Fruit fly (Drosophila melanogaster) whole organism, embryonic: ENCODE data around the gene CG13409.

Source experiments
- ATbp ChIP-seq: fragments of 200-800 bp; sonication (Bioruptor generic); optimal IDR thresholded peaks from 2 replicates; lab custom pipeline; 2017; ENCODE audit warnings: missing biosample characterization, mild to moderate bottlenecking, missing genetic modification characterization, missing genetic modification reagents
- Antp ChIP-seq: fragments of 200-800 bp; sonication (Bioruptor generic); optimal IDR thresholded peaks from 3 replicates; lab custom pipeline; 2016; ENCODE audit warnings: missing biosample characterization, missing genetic modification characterization
- Atf6 ChIP-seq: fragments of 200-800 bp; sonication (Bioruptor generic); IDR thresholded peaks from 2 replicates; pipeline ENCODE4 v1.3.6; 2022; ENCODE audit warnings: missing biosample characterization, missing genetic modification characterization
- CG10209 ChIP-seq: fragments of 200-800 bp; sonication (Bioruptor generic); optimal IDR thresholded peaks from 3 replicates; lab custom pipeline; 2017; ENCODE audit warnings: missing biosample characterization, mild to moderate bottlenecking, missing genetic modification characterization, missing genetic modification reagents
- CG10462 ChIP-seq: fragments of 200-800 bp; sonication (Bioruptor generic); optimal IDR thresholded peaks from 2 replicates; lab custom pipeline; 2016; ENCODE audit warnings: missing biosample characterization, missing genetic modification characterization
- CG10543 ChIP-seq: fragments of 200-800 bp; sonication (Bioruptor generic); optimal IDR thresholded peaks from 3 replicates; lab custom pipeline; 2017; ENCODE audit warnings: missing biosample characterization, mild to moderate bottlenecking, missing genetic modification characterization, moderate library complexity
- CG10565 ChIP-seq: fragments of 200-800 bp; sonication (Bioruptor generic); optimal IDR thresholded peaks from 3 replicates; lab custom pipeline; 2016; ENCODE audit warnings: missing biosample characterization, mild to moderate bottlenecking, missing genetic modification characterization
- CG10959 ChIP-seq: fragments of 200-800 bp; sonication (Bioruptor generic); IDR thresholded peaks from 2 replicates; pipeline ENCODE4 v1.3.6; 2022; ENCODE audit warnings: missing biosample characterization, missing genetic modification characterization
- CG11093 ChIP-seq: fragments of 200-800 bp; sonication (Bioruptor generic); IDR thresholded peaks from 3 replicates; pipeline ENCODE4 v1.3.6; 2022; ENCODE audit warnings: missing biosample characterization, missing genetic modification characterization
- CG11696 ChIP-seq: fragments of 200-800 bp; sonication (Bioruptor generic); IDR thresholded peaks from 2 replicates; pipeline ENCODE4 v1.3.6; 2022; ENCODE audit warnings: missing biosample characterization, missing genetic modification characterization
- CG12391 ChIP-seq: fragments of 200-800 bp; sonication (Bioruptor generic); optimal IDR thresholded peaks from 3 replicates; lab custom pipeline; 2018; ENCODE audit warnings: missing biosample characterization, mild to moderate bottlenecking, missing genetic modification characterization, moderate library complexity
- CG15696 ChIP-seq: fragments of 200-800 bp; sonication (Bioruptor generic); optimal IDR thresholded peaks from 2 replicates; lab custom pipeline; 2019; ENCODE audit warnings: missing biosample characterization, mild to moderate bottlenecking, missing genetic modification characterization, moderate library complexity
- CG1647 ChIP-seq: fragments of 200-800 bp; sonication (Bioruptor generic); optimal IDR thresholded peaks from 3 replicates; lab custom pipeline; 2016; ENCODE audit warnings: missing biosample characterization, missing genetic modification characterization
- CG17385 ChIP-seq: fragments of 200-800 bp; sonication (Bioruptor generic); optimal IDR thresholded peaks from 3 replicates; lab custom pipeline; 2018; ENCODE audit warnings: missing biosample characterization, mild to moderate bottlenecking, missing genetic modification characterization
- CG17829 ChIP-seq: fragments of 200-800 bp; optimal IDR thresholded peaks from 2 replicates; lab custom pipeline; 2019; ENCODE audit warnings: missing biosample characterization, mild to moderate bottlenecking, missing genetic modification characterization, moderate library complexity
- CG3065 ChIP-seq: fragments of 200-800 bp; sonication (Bioruptor generic); optimal IDR thresholded peaks from 2 replicates; lab custom pipeline; 2016; ENCODE audit warnings: missing biosample characterization, missing genetic modification characterization
- CG31224 ChIP-seq: fragments of 200-800 bp; sonication (Bioruptor generic); IDR thresholded peaks from 2 replicates; pipeline ENCODE4 v1.3.6; 2022; ENCODE audit warnings: missing biosample characterization, missing genetic modification characterization
- CG3163 ChIP-seq: fragments of 200-800 bp; sonication (Bioruptor generic); optimal IDR thresholded peaks from 3 replicates; lab custom pipeline; 2016; ENCODE audit warnings: missing biosample characterization, missing genetic modification characterization
- CG32772 ChIP-seq: fragments of 200-800 bp; sonication (Bioruptor generic); IDR thresholded peaks from 2 replicates; pipeline ENCODE4 v1.3.6; 2022; ENCODE audit warnings: missing biosample characterization, missing genetic modification characterization
- CG34422 ChIP-seq: fragments of 200-800 bp; sonication (Bioruptor generic); IDR thresholded peaks from 3 replicates; pipeline ENCODE4 v1.3.6; 2022; ENCODE audit warnings: missing biosample characterization, missing genetic modification characterization
- CG4360 ChIP-seq: fragments of 200-800 bp; sonication (Bioruptor generic); IDR thresholded peaks from 2 replicates; pipeline ENCODE4 v1.3.6; 2022; ENCODE audit warnings: missing biosample characterization, missing genetic modification characterization
- CG6254 ChIP-seq: fragments of 200-800 bp; sonication (Bioruptor generic); optimal IDR thresholded peaks from 3 replicates; lab custom pipeline; 2017; ENCODE audit warnings: mild to moderate bottlenecking, missing biosample characterization, missing genetic modification reagents, missing genetic modification characterization
- CG6683 ChIP-seq: fragments of 200-800 bp; sonication (Bioruptor generic); optimal IDR thresholded peaks from 2 replicates; lab custom pipeline; 2017; ENCODE audit warnings: missing biosample characterization, mild to moderate bottlenecking, missing genetic modification characterization, missing genetic modification reagents
- CG9215 ChIP-seq: fragments of 200-800 bp; sonication (Bioruptor generic); IDR thresholded peaks from 2 replicates; pipeline ENCODE4 v1.3.6; 2022; ENCODE audit warnings: missing biosample characterization, missing genetic modification characterization
- CG9609 ChIP-seq: fragments of 200-800 bp; sonication (Bioruptor generic); optimal IDR thresholded peaks from 3 replicates; lab custom pipeline; 2016; ENCODE audit warnings: missing biosample characterization, missing genetic modification characterization
- Doc2 ChIP-seq: fragments of 200-800 bp; sonication (Bioruptor generic); IDR thresholded peaks from 2 replicates; pipeline ENCODE4 v1.3.6; 2022; ENCODE audit warnings: missing biosample characterization, missing genetic modification characterization
- E2f2 ChIP-seq: fragments of 200-800 bp; sonication (Bioruptor generic); IDR thresholded peaks from 2 replicates; pipeline ENCODE4 v1.3.6; 2022; ENCODE audit warnings: missing biosample characterization, missing genetic modification characterization
- HLH4C ChIP-seq: fragments of 200-800 bp; sonication (Bioruptor generic); IDR thresholded peaks from 3 replicates; pipeline ENCODE4 v1.3.6; 2022; ENCODE audit warnings: missing biosample characterization, missing genetic modification characterization; ENCODE audit not compliant: partially characterized antibody
- HLH54F ChIP-seq: fragments of 200-800 bp; sonication (Bioruptor generic); optimal IDR thresholded peaks from 3 replicates; lab custom pipeline; 2016; ENCODE audit warnings: missing biosample characterization, missing genetic modification characterization
- Kr ChIP-seq: fragments of 200-800 bp; sonication (Bioruptor generic); optimal IDR thresholded peaks from 2 replicates; lab custom pipeline; 2017; ENCODE audit warnings: missing biosample characterization, mild to moderate bottlenecking, missing genetic modification characterization
- NC2α ChIP-seq: fragments of 200-800 bp; sonication (Bioruptor generic); optimal IDR thresholded peaks from 2 replicates; lab custom pipeline; 2016; ENCODE audit warnings: missing biosample characterization, missing genetic modification characterization
- YL-1 ChIP-seq: fragments of 200-800 bp; sonication (Bioruptor generic); optimal IDR thresholded peaks from 3 replicates; lab custom pipeline; 2017; ENCODE audit warnings: missing biosample characterization, mild to moderate bottlenecking, missing genetic modification characterization
- bowl ChIP-seq: fragments of 200-800 bp; sonication (Bioruptor generic); IDR thresholded peaks from 2 replicates; pipeline ENCODE4 v1.3.6; 2022; ENCODE audit warnings: missing biosample characterization, missing genetic modification characterization
- cas ChIP-seq: fragments of 200-800 bp; sonication (Bioruptor generic); IDR thresholded peaks from 2 replicates; pipeline ENCODE4 v1.3.6; 2022; ENCODE audit warnings: missing biosample characterization, missing genetic modification characterization
- cato ChIP-seq: fragments of 200-800 bp; sonication (Bioruptor generic); optimal IDR thresholded peaks from 2 replicates; lab custom pipeline; 2016; ENCODE audit warnings: missing biosample characterization, missing genetic modification characterization, borderline replicate concordance
- danr ChIP-seq: fragments of 200-800 bp; sonication (Bioruptor generic); IDR thresholded peaks from 2 replicates; pipeline ENCODE4 v1.3.6; 2022; ENCODE audit warnings: missing biosample characterization, missing genetic modification characterization
- dm ChIP-seq: fragments of 200-800 bp; sonication (Bioruptor generic); optimal IDR thresholded peaks from 3 replicates; lab custom pipeline; 2016; ENCODE audit warnings: missing biosample characterization, missing genetic modification characterization
- dpn ChIP-seq, 2 experiments: fragments of 200-800 bp; sonication (Bioruptor generic); optimal IDR thresholded peaks; 3 replicates each; lab custom pipeline; 2016; ENCODE audit warnings: missing biosample characterization in 2 of 2, missing genetic modification characterization in 2 of 2
- en ChIP-seq: fragments of 200-800 bp; sonication (Bioruptor generic); optimal IDR thresholded peaks from 2 replicates; lab custom pipeline; 2016; ENCODE audit warnings: missing biosample characterization, missing genetic modification characterization
- esg ChIP-seq: fragments of 200-800 bp; sonication (Bioruptor generic); conservative IDR thresholded peaks from 2 replicates; pipeline ENCODE4 v1.3.6; 2022; ENCODE audit warnings: missing biosample characterization, missing genetic modification characterization
- h ChIP-seq: fragments of >200 bp; optimal IDR thresholded peaks from 2 replicates; lab custom pipeline; 2017
- nom ChIP-seq: fragments of 200-800 bp; sonication (Bioruptor generic); optimal IDR thresholded peaks from 2 replicates; lab custom pipeline; 2017; ENCODE audit warnings: missing biosample characterization, missing genetic modification characterization, mild to moderate bottlenecking, moderate library complexity, missing genetic modification reagents
- onecut ChIP-seq: fragments of 200-800 bp; sonication (Bioruptor generic); IDR thresholded peaks from 2 replicates; pipeline ENCODE4 v1.3.6; 2022; ENCODE audit warnings: missing biosample characterization, missing genetic modification characterization
- pfk ChIP-seq: fragments of 200-800 bp; sonication (Bioruptor generic); optimal IDR thresholded peaks from 2 replicates; lab custom pipeline; 2018; ENCODE audit warnings: missing biosample characterization, mild to moderate bottlenecking, missing genetic modification characterization, moderate library complexity
- pnt ChIP-seq: fragments of 200-800 bp; sonication (Bioruptor generic); optimal IDR thresholded peaks from 3 replicates; lab custom pipeline; 2016; ENCODE audit warnings: missing biosample characterization, missing genetic modification characterization
- prd ChIP-seq, 3 experiments: fragments of >200 bp in 2 of 3; fragments of 200-800 bp in 1 of 3; sonication (Bioruptor generic) in 1 of 3; optimal IDR thresholded peaks in 2 of 3; IDR thresholded peaks in 1 of 3; 2 replicates in 2 of 3; 3 replicates in 1 of 3; pipeline versions ENCODE4 v1.3.6 to Lab custom; 2017 to 2022; ENCODE audit warnings: missing biosample characterization in 1 of 3, missing genetic modification characterization in 1 of 3
- rib ChIP-seq: fragments of 200-800 bp; sonication (Bioruptor generic); IDR thresholded peaks from 2 replicates; pipeline ENCODE4 v1.3.6; 2022; ENCODE audit warnings: missing biosample characterization, missing genetic modification characterization
- shn ChIP-seq: fragments of 200-800 bp; sonication (Bioruptor generic); optimal IDR thresholded peaks from 3 replicates; lab custom pipeline; 2016; ENCODE audit warnings: missing biosample characterization, missing genetic modification characterization
- ssp ChIP-seq: fragments of 200-800 bp; sonication (Bioruptor generic); IDR thresholded peaks from 2 replicates; pipeline ENCODE4 v1.3.6; 2022; ENCODE audit warnings: missing biosample characterization, missing genetic modification characterization
- tup ChIP-seq: fragments of 200-800 bp; sonication (Bioruptor generic); optimal IDR thresholded peaks from 2 replicates; lab custom pipeline; 2016; ENCODE audit warnings: missing biosample characterization, mild to moderate bottlenecking, missing genetic modification characterization, moderate library complexity
- zen ChIP-seq: fragments of 200-800 bp; sonication (Bioruptor generic); optimal IDR thresholded peaks from 3 replicates; lab custom pipeline; 2018; ENCODE audit warnings: missing biosample characterization, mild to moderate bottlenecking, missing genetic modification characterization, moderate library complexity

Gene CG13409

dm6 chr3R:22034160-22034742 is 2.6 kb upstream of the CG13409 start, which contains the start of the genes CG45099, CG6015, pit and Fadd (continued):
- TF ChIP-seq CG1647 (GFP tag; lab: Kevin White, UChicago) (no peak), CG6254 (GFP tag; lab: Kevin White, UChicago) (no peak), CG17829 (tag; lab: Kevin White, UChicago) (peak; percentile 37), shn (GFP tag; lab: Kevin White, UChicago) (no peak), CG31224 (no peak), CG10959 (GFP tag; lab: Robert Waterston, UW) (no peak), CG6683 (no peak), CG4360 (no peak), dpn (GFP tag; optimal IDR thresholded peaks at IDR 0.05; lab: Kevin White, UChicago) (peak in 1 of 2 experiments; percentile 26), YL-1 (GFP tag; lab: Kevin White, UChicago) (no peak), prd (optimal IDR thresholded peaks at IDR 0.05; lab: Kevin White, UChicago) (no peak), prd (GFP tag; IDR thresholded peaks at IDR 0.05; lab: Robert Waterston, UW) (no peak), cas (GFP tag; lab: Robert Waterston, UW) (no peak), Doc2 (no peak), HLH54F (GFP tag; lab: Kevin White, UChicago) (no peak), en (no peak), cato (GFP tag; lab: Kevin White, UChicago) (no peak), CG11093 (no peak), pnt (GFP tag; lab: Kevin White, UChicago) (no peak), CG9609 (GFP tag; lab: Kevin White, UChicago) (no peak), dm (GFP tag; lab: Kevin White, UChicago) (peak; percentile 40), Atf6 (GFP tag; lab: Robert Waterston, UW) (no peak), CG10543 (GFP tag; lab: Kevin White, UChicago) (no peak), h (lab: Kevin White, UChicago) (no peak), CG15696 (peak; percentile 11), NC2α (GFP tag; lab: Kevin White, UChicago) (no peak), Antp (no peak), nom (GFP tag; lab: Kevin White, UChicago) (no peak), pfk (no peak), ATbp (no peak), CG10565 (GFP tag; lab: Kevin White, UChicago) (no peak), CG17385 (GFP tag; lab: Kevin White, UChicago) (no peak), CG10462 (GFP tag; lab: Kevin White, UChicago) (no peak), Kr (GFP tag; lab: Kevin White, UChicago) (no peak), CG9215 (GFP tag; lab: Robert Waterston, UW) (no peak), CG3065 (GFP tag; lab: Kevin White, UChicago) (no peak), bowl (GFP tag; lab: Robert Waterston, UW) (no peak), onecut (GFP tag; lab: Robert Waterston, UW) (no peak), CG32772 (GFP tag; lab: Robert Waterston, UW) (no peak), ssp (GFP tag; lab: Robert Waterston, UW) (no peak), CG12391 (tag; lab: Kevin White, UChicago) (peak; percentile 35), rib (GFP tag; lab: Robert Waterston, UW) (no peak), danr (no peak), tup (no peak), zen (tag; lab: Kevin White, UChicago) (peak; percentile 30), HLH4C (GFP tag; lab: Robert Waterston, UW) (peak; percentile 74), CG3163 (no peak), esg (no peak), CG10209 (GFP tag; lab: Kevin White, UChicago) (no peak), CG34422 (GFP tag; lab: Robert Waterston, UW) (no peak), E2f2 (GFP tag; lab: Robert Waterston, UW) (peak; percentile 41; the same call in 1 of the 2 replicates), CG11696 (GFP tag; lab: Robert Waterston, UW) (no peak)
